Worm (Caenorhabditis elegans): ENCODE results near the gene eef-1A.1.

The eef-1A.1 gene

ce11 chrIII:6989201-6989600 lies 17.7 kb upstream of the eef-1A.1 start:
- TF ChIP-seq nhr-25 (tag; optimal IDR thresholded peaks at IDR 0.05) (no peak), elt-3 (tag; optimal IDR thresholded peaks at IDR 0.05) (no peak), fos-1 (tag; optimal IDR thresholded peaks at IDR 0.05) (peak; percentile 63), nhr-6 (tag; optimal IDR thresholded peaks at IDR 0.05) (no peak)

- peak; percentile 60 for TF ChIP-seq nhr-6 (tag; optimal IDR thresholded peaks at IDR 0.05)
- no peak for TF ChIP-seq blmp-1 (tag; optimal IDR thresholded peaks at IDR 0.05; ENCODE audit: insufficient read depth)
- TF ChIP-seq mdl-1 (tag; optimal IDR thresholded peaks at IDR 0.05) = no peak
- TF ChIP-seq mab-5 (tag; optimal IDR thresholded peaks at IDR 0.05) = peak; percentile 55
- no peak for TF ChIP-seq nhr-10 (tag; optimal IDR thresholded peaks at IDR 0.05)
- peak; percentile 4 for TF ChIP-seq lin-13 (GFP tag; optimal IDR thresholded peaks at IDR 0.05)
- no peak for TF ChIP-seq sma-3 (GFP tag; optimal IDR thresholded peaks at IDR 0.05)
- peak in 1 of 2 experiments; percentile 78 for TF ChIP-seq lsy-2 (tag; optimal IDR thresholded peaks at IDR 0.05)
- no peak for TF ChIP-seq lin-11 (tag; optimal IDR thresholded peaks at IDR 0.05)
- no peak for TF ChIP-seq zag-1 (tag; optimal IDR thresholded peaks at IDR 0.05)
- peak; percentile 74 for TF ChIP-seq sma-9 (GFP tag; optimal IDR thresholded peaks at IDR 0.05)
- TF ChIP-seq sma-9 (tag; optimal IDR thresholded peaks at IDR 0.05) = no peak
- TF ChIP-seq gmeb-1 (tag; optimal IDR thresholded peaks at IDR 0.05) = no peak
- no peak for TF ChIP-seq nhr-21 (tag; optimal IDR thresholded peaks at IDR 0.05)
- peak; percentile 40 for TF ChIP-seq sem-4 (tag; optimal IDR thresholded peaks at IDR 0.05)
- TF ChIP-seq lin-39 (tag; optimal IDR thresholded peaks at IDR 0.05) = peak; percentile 12
- TF ChIP-seq ztf-11 (tag; optimal IDR thresholded peaks at IDR 0.05) = no peak
- no peak for TF ChIP-seq ceh-16 (tag; optimal IDR thresholded peaks at IDR 0.05)
- TF ChIP-seq F13H6.1 (tag; optimal IDR thresholded peaks at IDR 0.05) = peak; percentile 87
- TF ChIP-seq elt-1 (tag; optimal IDR thresholded peaks at IDR 0.05) = no peak
- TF ChIP-seq peb-1 (tag; optimal IDR thresholded peaks at IDR 0.05) = no peak
- no peak for TF ChIP-seq dmd-4 (tag; optimal IDR thresholded peaks at IDR 0.05)
- no peak for TF ChIP-seq unc-39 (tag; optimal IDR thresholded peaks at IDR 0.05)
- TF ChIP-seq unc-62 (GFP tag; optimal IDR thresholded peaks at IDR 0.05) = peak; percentile 62
- no peak for TF ChIP-seq unc-55 (GFP tag; optimal IDR thresholded peaks at IDR 0.05)
- no peak for TF ChIP-seq skn-1 (tag; optimal IDR thresholded peaks at IDR 0.05)
- TF ChIP-seq mbf-1 (tag; optimal IDR thresholded peaks at IDR 0.05) = no peak
- TF ChIP-seq ama-1 (optimal IDR thresholded peaks at IDR 0.05) = no peak
- no peak for TF ChIP-seq aly-2 (tag; optimal IDR thresholded peaks at IDR 0.05)
- TF ChIP-seq C34F6.9 (tag; optimal IDR thresholded peaks at IDR 0.05) = peak; percentile 70
- TF ChIP-seq egl-27 (tag; optimal IDR thresholded peaks at IDR 0.05) = peak; percentile 13
- TF ChIP-seq ztf-4 (tag; optimal IDR thresholded peaks at IDR 0.05) = peak; percentile 76
- no peak for TF ChIP-seq nhr-12 (tag; optimal IDR thresholded peaks at IDR 0.05)
- TF ChIP-seq nhr-129 (tag; optimal IDR thresholded peaks at IDR 0.05) = peak; percentile 82
Measured at ce11 chrIII:6988060-6988459, 16.5 kb upstream of the eef-1A.1 start.

- TF ChIP-seq lsy-2 (tag; optimal IDR thresholded peaks at IDR 0.05) = peak; percentile 22 to 79
Measured at ce11 chrIII:6981989-6982553, 10.6 kb upstream of the eef-1A.1 start, which contains the start of gene F31E3.6. Gene F31E3.6, plus strand, starts transcription at chrIII:6982081.

ce11 chrIII:6979584-6979983 lies 8.1 kb upstream of the eef-1A.1 start, which contains the start of gene ceh-20:
Gene ceh-20, plus strand, starts transcription at chrIII:6979884.
- no peak for TF ChIP-seq mab-5 (tag; optimal IDR thresholded peaks at IDR 0.05)
- TF ChIP-seq ceh-16 (tag; optimal IDR thresholded peaks at IDR 0.05) = no peak
- TF ChIP-seq snpc-4 (tag; optimal IDR thresholded peaks at IDR 0.05) = no peak
- no peak for TF ChIP-seq nhr-12 (tag; optimal IDR thresholded peaks at IDR 0.05)
- TF ChIP-seq nhr-77 (tag; optimal IDR thresholded peaks at IDR 0.05) = no peak
- TF ChIP-seq aly-2 (tag; optimal IDR thresholded peaks at IDR 0.05) = no peak
- no peak for TF ChIP-seq F13H6.1 (tag; optimal IDR thresholded peaks at IDR 0.05)
- TF ChIP-seq lin-39 (tag; optimal IDR thresholded peaks at IDR 0.05) = no peak
- TF ChIP-seq lin-11 (tag; optimal IDR thresholded peaks at IDR 0.05) = no peak
- TF ChIP-seq alr-1 (tag; optimal IDR thresholded peaks at IDR 0.05) = no peak
